Fruit fly (Drosophila melanogaster): Measurements from ENCODE around the gene CG15431.

The CG15431 gene

DNA sequence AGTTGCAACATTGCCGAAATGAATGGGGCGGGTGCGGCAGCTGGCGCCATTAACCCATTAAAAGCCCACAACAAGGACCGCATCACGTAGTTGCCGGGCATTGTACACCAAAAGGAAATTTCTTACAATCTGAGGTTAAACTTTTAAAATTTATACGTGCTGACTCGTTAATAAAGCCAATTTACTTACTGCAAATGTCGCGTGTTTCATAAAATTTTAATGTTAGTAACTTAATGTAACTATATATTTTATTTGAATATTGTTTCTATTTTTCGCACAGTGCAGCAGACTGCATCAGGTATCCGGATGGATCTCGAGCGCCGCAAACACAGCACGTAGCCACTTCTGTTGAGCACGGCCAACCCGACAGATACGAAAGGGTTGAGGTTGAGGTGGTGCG lies 24.2 kb downstream of the CG15431 start (continued):
- TF ChIP-seq CG6854 (GFP tag; optimal IDR thresholded peaks at IDR 0.05) (no peak), dsx (GFP tag; optimal IDR thresholded peaks at IDR 0.05; ENCODE audit: poor library complexity, severe bottlenecking) (peak; percentile 55), Blimp-1 (GFP tag; optimal IDR thresholded peaks at IDR 0.05) (no peak), Sox14 (GFP tag; optimal IDR thresholded peaks at IDR 0.05) (no peak), CG15336 (GFP tag; IDR thresholded peaks at IDR 0.05) (peak; percentile 51), CG34406 (GFP tag; optimal IDR thresholded peaks at IDR 0.05) (peak; percentile 4), Sox102F (GFP tag; optimal IDR thresholded peaks at IDR 0.05) (no peak)

DNA sequence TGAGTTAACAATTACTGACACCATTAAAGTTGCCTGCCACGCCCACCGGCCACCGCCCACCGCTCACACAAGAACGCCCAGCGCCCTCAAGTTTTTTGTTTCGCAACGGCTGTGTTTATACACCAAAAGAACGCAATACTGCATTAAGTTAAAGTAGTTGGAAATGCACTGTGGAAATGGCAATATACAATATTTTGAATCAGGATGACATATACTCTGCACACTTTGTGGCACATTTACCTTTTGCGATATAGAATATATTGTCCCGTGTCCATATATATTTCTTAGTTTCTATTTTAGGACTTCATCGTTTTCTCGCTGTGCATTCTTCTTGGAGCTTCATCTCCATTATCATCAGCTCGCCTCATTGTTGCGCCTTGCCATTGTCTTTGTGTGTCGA lies 25.0 kb downstream of the CG15431 start:
- TF ChIP-seq Hr4 (GFP tag; optimal IDR thresholded peaks at IDR 0.05), result peak; percentile 47
- peak; percentile 35 for TF ChIP-seq Hr39 (GFP tag; optimal IDR thresholded peaks at IDR 0.05)
- TF ChIP-seq net (GFP tag; optimal IDR thresholded peaks at IDR 0.05), result peak; percentile 40
- peak; percentile 11 for TF ChIP-seq CG31627 (GFP tag; optimal IDR thresholded peaks at IDR 0.05)
- TF ChIP-seq Met (GFP tag; optimal IDR thresholded peaks at IDR 0.05), result peak; percentile 43
- TF ChIP-seq fd85E (GFP tag; optimal IDR thresholded peaks at IDR 0.05), result no peak
- no peak for TF ChIP-seq CG6854 (GFP tag; optimal IDR thresholded peaks at IDR 0.05)
- no peak for TF ChIP-seq CG11902 (GFP tag; optimal IDR thresholded peaks at IDR 0.05)
- peak; percentile 23 for TF ChIP-seq Ets21C (GFP tag; optimal IDR thresholded peaks at IDR 0.05)
- TF ChIP-seq CG15336 (GFP tag; IDR thresholded peaks at IDR 0.05), result peak; percentile 36; the same call in 1 of the 2 replicates
- peak; percentile 53 for TF ChIP-seq CG3919 (GFP tag; optimal IDR thresholded peaks at IDR 0.05)
- peak; percentile 13 for TF ChIP-seq Smox (GFP tag; optimal IDR thresholded peaks at IDR 0.05)
- peak; percentile 79 for TF ChIP-seq Eip78C (GFP tag)
- TF ChIP-seq CG16779 (tag; optimal IDR thresholded peaks at IDR 0.05), result no peak
- peak; percentile 6 for TF ChIP-seq Sox15 (GFP tag; optimal IDR thresholded peaks at IDR 0.05)
- TF ChIP-seq Hr38 (GFP tag; optimal IDR thresholded peaks at IDR 0.05), result no peak
- peak; percentile 62 for TF ChIP-seq Ets96B (tag; optimal IDR thresholded peaks at IDR 0.05)
- no peak for TF ChIP-seq CG8319 (GFP tag; optimal IDR thresholded peaks at IDR 0.05)
- peak; percentile 26 for TF ChIP-seq CG6792 (GFP tag; optimal IDR thresholded peaks at IDR 0.05)
- no peak for TF ChIP-seq dac (GFP tag; optimal IDR thresholded peaks at IDR 0.05)
- no peak for TF ChIP-seq Gug (GFP tag; IDR thresholded peaks at IDR 0.05)
- peak; percentile 47 for TF ChIP-seq achi (GFP tag; optimal IDR thresholded peaks at IDR 0.05)
- peak; percentile 43 for TF ChIP-seq Sox14 (GFP tag; optimal IDR thresholded peaks at IDR 0.05)
- TF ChIP-seq CG9139 (GFP tag; optimal IDR thresholded peaks at IDR 0.05), result no peak
- TF ChIP-seq eg (GFP tag; IDR thresholded peaks at IDR 0.05), result peak; percentile 45; the same call in 1 of the 3 replicates
- TF ChIP-seq esn (GFP tag; optimal IDR thresholded peaks at IDR 0.05), result no peak
- peak; percentile 17 for TF ChIP-seq CG6276 (GFP tag; optimal IDR thresholded peaks at IDR 0.05)
- peak; percentile 43 for TF ChIP-seq CG10631 (GFP tag; optimal IDR thresholded peaks at IDR 0.05)
- TF ChIP-seq Eip75B (GFP tag; optimal IDR thresholded peaks at IDR 0.05), result peak; percentile 53
- peak; percentile 50 for TF ChIP-seq OdsH (GFP tag; optimal IDR thresholded peaks at IDR 0.05)
- peak; percentile 23 for TF ChIP-seq acj6 (GFP tag; optimal IDR thresholded peaks at IDR 0.05)
- no peak for TF ChIP-seq CG11294 (GFP tag; IDR thresholded peaks at IDR 0.05)
- peak; percentile 26 for TF ChIP-seq topi (GFP tag; optimal IDR thresholded peaks at IDR 0.05)
- TF ChIP-seq CG7368 (GFP tag; optimal IDR thresholded peaks at IDR 0.05), result peak; percentile 33
- TF ChIP-seq lz (GFP tag; optimal IDR thresholded peaks at IDR 0.05), result peak; percentile 10
- peak; percentile 31 for TF ChIP-seq spab (GFP tag; optimal IDR thresholded peaks at IDR 0.05)
- TF ChIP-seq Eip93F (GFP tag; optimal IDR thresholded peaks at IDR 0.05), result no peak
- peak; percentile 23 for TF ChIP-seq Lpt (GFP tag; optimal IDR thresholded peaks at IDR 0.05)
- TF ChIP-seq CG32006 (GFP tag; optimal IDR thresholded peaks at IDR 0.05), result peak; percentile 50
- TF ChIP-seq svp (GFP tag), result peak; percentile 54
- TF ChIP-seq cyc (GFP tag; optimal IDR thresholded peaks at IDR 0.05), result peak; percentile 32
- TF ChIP-seq CG8119 (GFP tag; IDR thresholded peaks at IDR 0.05), result 0 out of 3 replicates have a peak, but pooled peaks have one; percentile 24
- peak; percentile 32 for TF ChIP-seq CG1621 (tag; optimal IDR thresholded peaks at IDR 0.05)
- peak; percentile 11 for TF ChIP-seq CG11762 (GFP tag; optimal IDR thresholded peaks at IDR 0.05; ENCODE audit: insufficient read depth)
- peak; percentile 21 for TF ChIP-seq fd59A (GFP tag; optimal IDR thresholded peaks at IDR 0.05)
- no peak for TF ChIP-seq fkh (GFP tag; optimal IDR thresholded peaks at IDR 0.05)
- no peak for TF ChIP-seq CG3032 (tag; optimal IDR thresholded peaks at IDR 0.05)

Data from whole organism, prepupa.